Worm (Caenorhabditis elegans): Measurements from ENCODE around the gene skr-12.

ce11 chrIV:17193491-17193890 lies 26.4 kb downstream of the skr-12 start:
- no peak for TF ChIP-seq snpc-4 (tag; optimal IDR thresholded peaks at IDR 0.05)
- TF ChIP-seq unc-62 (GFP tag; optimal IDR thresholded peaks at IDR 0.05) = no peak
- no peak for TF ChIP-seq nhr-237 (tag; optimal IDR thresholded peaks at IDR 0.05)
- TF ChIP-seq ztf-4 (tag; optimal IDR thresholded peaks at IDR 0.05) = no peak
- TF ChIP-seq lin-15B (tag; optimal IDR thresholded peaks at IDR 0.05) = no peak
- TF ChIP-seq ztf-11 (tag; optimal IDR thresholded peaks at IDR 0.05) = no peak
- TF ChIP-seq egl-27 (tag; optimal IDR thresholded peaks at IDR 0.05) = no peak
- TF ChIP-seq pqm-1 (tag; optimal IDR thresholded peaks at IDR 0.05) = no peak
- TF ChIP-seq nhr-77 (tag; optimal IDR thresholded peaks at IDR 0.05) = no peak
- TF ChIP-seq zag-1 (tag; optimal IDR thresholded peaks at IDR 0.05) = no peak
- TF ChIP-seq fos-1 (tag; optimal IDR thresholded peaks at IDR 0.05) = no peak
- no peak for TF ChIP-seq ceh-16 (tag; optimal IDR thresholded peaks at IDR 0.05)
- no peak for TF ChIP-seq aly-2 (tag; optimal IDR thresholded peaks at IDR 0.05)

Measured in whole organism, L3 larva.